Comparison of ENCODE assay signal across 1 fruit fly cellular context in the genomic region with DNA sequence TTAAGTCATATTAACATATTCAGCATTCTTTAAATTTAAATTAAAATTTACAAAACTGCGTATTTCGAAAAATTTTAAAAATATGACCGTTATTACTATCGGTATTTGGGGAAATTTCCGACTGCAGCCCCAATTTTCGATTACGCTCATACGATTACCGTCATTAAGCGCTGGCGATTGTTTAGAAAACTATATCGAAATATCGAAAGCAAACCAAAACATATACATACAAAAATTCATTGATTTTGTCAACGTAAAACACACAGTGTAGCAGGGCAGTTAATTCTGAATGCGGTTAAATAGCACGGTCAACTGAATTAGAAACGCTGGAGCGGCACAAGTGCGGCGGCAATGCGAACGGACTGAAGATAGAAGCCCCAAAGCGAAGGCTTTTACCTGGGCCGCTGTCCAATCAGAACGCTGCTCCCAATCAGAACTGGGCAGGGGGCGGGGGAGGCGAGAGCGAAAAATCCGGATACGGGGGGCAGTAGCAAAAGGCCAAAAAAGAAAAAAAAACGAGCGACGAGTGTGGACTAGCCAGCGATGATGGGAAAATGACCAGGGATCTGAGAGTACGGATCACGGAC.
TF ChIP-seq lines count a peak whose summit lies in the region.

TSS of gene CG16711 (plus strand) at position 170 of the 587 bp plus-strand sequence.

TF ChIP-seq in whole organism, embryonic, 481 proteins besides CTCF, POLR2A, EP300 and RAD21 (continued from another document):
- peak; percentile 94 for TF ChIP-seq CG42726 (GFP tag; IDR thresholded peaks at IDR 0.05; lab: Robert Waterston, UW; ENCODE audit: partially characterized antibody)
- peak; percentile 18 for TF ChIP-seq CG12659 (GFP tag; optimal IDR thresholded peaks at IDR 0.05; lab: Kevin White, UChicago)
- TF ChIP-seq CG2129 (GFP tag; IDR thresholded peaks at IDR 0.05; lab: Robert Waterston, UW; ENCODE audit: partially characterized antibody), result peak; percentile 65
- TF ChIP-seq CG31365 (tag; optimal IDR thresholded peaks at IDR 0.05; lab: Kevin White, UChicago), result no peak
- no peak for TF ChIP-seq NC2β (GFP tag; optimal IDR thresholded peaks at IDR 0.05; lab: Kevin White, UChicago)
- TF ChIP-seq aop (GFP tag; IDR thresholded peaks at IDR 0.05; lab: Robert Waterston, UW), result no peak
- peak; percentile 95 for TF ChIP-seq Myb (GFP tag; optimal IDR thresholded peaks at IDR 0.05; lab: Kevin White, UChicago)
- TF ChIP-seq Opbp (GFP tag; IDR thresholded peaks at IDR 0.05; lab: Robert Waterston, UW; ENCODE audit: partially characterized antibody), result peak; percentile 95
- TF ChIP-seq CG17829 (tag; optimal IDR thresholded peaks at IDR 0.05; lab: Kevin White, UChicago), result peak; percentile 17
- peak; percentile 63 for TF ChIP-seq Dp (GFP tag; optimal IDR thresholded peaks at IDR 0.05; lab: Kevin White, UChicago)
- peak; percentile 90 for TF ChIP-seq CG14860 (GFP tag; IDR thresholded peaks at IDR 0.05; lab: Robert Waterston, UW; ENCODE audit: partially characterized antibody)
- TF ChIP-seq Lim3 (GFP tag; IDR thresholded peaks at IDR 0.05; lab: Robert Waterston, UW), result no peak
- no peak for TF ChIP-seq bowl (GFP tag; IDR thresholded peaks at IDR 0.05; lab: Robert Waterston, UW)
- peak; percentile 96 for TF ChIP-seq bbx (GFP tag; IDR thresholded peaks at IDR 0.05; lab: Robert Waterston, UW; ENCODE audit: partially characterized antibody)
- no peak for TF ChIP-seq jigr1 (GFP tag; IDR thresholded peaks at IDR 0.05; lab: Robert Waterston, UW)
- TF ChIP-seq chinmo (GFP tag; IDR thresholded peaks at IDR 0.05; lab: Robert Waterston, UW; ENCODE audit: partially characterized antibody), result peak; percentile 95
- TF ChIP-seq CG11093 (GFP tag; IDR thresholded peaks at IDR 0.05; lab: Robert Waterston, UW), result no peak
- TF ChIP-seq Dll (GFP tag; IDR thresholded peaks at IDR 0.05; lab: Robert Waterston, UW; ENCODE audit: partially characterized antibody), result peak; percentile 94
- no peak for TF ChIP-seq CG17912 (GFP tag; optimal IDR thresholded peaks at IDR 0.05; lab: Kevin White, UChicago)
- peak; percentile 96 for TF ChIP-seq HLH4C (GFP tag; IDR thresholded peaks at IDR 0.05; lab: Robert Waterston, UW; ENCODE audit: partially characterized antibody)
- peak; percentile 93 for TF ChIP-seq mld (GFP tag; IDR thresholded peaks at IDR 0.05; lab: Robert Waterston, UW; ENCODE audit: partially characterized antibody)
- TF ChIP-seq CG10366 (GFP tag; IDR thresholded peaks at IDR 0.05; lab: Robert Waterston, UW), result no peak
- peak; percentile 92 for TF ChIP-seq CG2116 (GFP tag; optimal IDR thresholded peaks at IDR 0.05; lab: Kevin White, UChicago)
- TF ChIP-seq MESR4 (GFP tag; optimal IDR thresholded peaks at IDR 0.05; lab: Kevin White, UChicago), result peak; percentile 96
- TF ChIP-seq BEAF-32 (GFP tag; optimal IDR thresholded peaks at IDR 0.05; lab: Kevin White, UChicago), result peak; percentile 87
- TF ChIP-seq cg (GFP tag; optimal IDR thresholded peaks at IDR 0.05; lab: Kevin White, UChicago), result peak; percentile 58
- peak; percentile 92 for TF ChIP-seq hbn (GFP tag; IDR thresholded peaks at IDR 0.05; lab: Robert Waterston, UW; ENCODE audit: partially characterized antibody)
- TF ChIP-seq phol (tag; optimal IDR thresholded peaks at IDR 0.05; lab: Kevin White, UChicago), result peak; percentile 11
- TF ChIP-seq MBD-R2 (GFP tag; IDR thresholded peaks at IDR 0.05; lab: Robert Waterston, UW), result peak; percentile 71; the same call in 1 of the 2 replicates
- peak; percentile 95; the same call in 1 of the 2 replicates for TF ChIP-seq amos (GFP tag; IDR thresholded peaks at IDR 0.05; lab: Robert Waterston, UW; ENCODE audit: partially characterized antibody)
- no peak for TF ChIP-seq CG43689 (GFP tag; IDR thresholded peaks at IDR 0.05; lab: Robert Waterston, UW)
- peak; percentile 63 for TF ChIP-seq CG4617 (GFP tag; optimal IDR thresholded peaks at IDR 0.05; lab: Kevin White, UChicago; ENCODE audit: borderline replicate concordance)
- no peak for TF ChIP-seq peb (GFP tag; IDR thresholded peaks at IDR 0.05; lab: Robert Waterston, UW)
- TF ChIP-seq klu (GFP tag; IDR thresholded peaks at IDR 0.05; lab: Robert Waterston, UW), result no peak
- 0 out of 3 replicates have a peak, but pooled peaks have one; percentile 24 for TF ChIP-seq CG34422 (GFP tag; IDR thresholded peaks at IDR 0.05; lab: Robert Waterston, UW)
- peak; percentile 40 for TF ChIP-seq CG10267 (tag; optimal IDR thresholded peaks at IDR 0.05; lab: Kevin White, UChicago)
- TF ChIP-seq CG4282 (GFP tag; optimal IDR thresholded peaks at IDR 0.05; lab: Kevin White, UChicago), result no peak
- TF ChIP-seq zen2 (GFP tag; IDR thresholded peaks at IDR 0.05; lab: Robert Waterston, UW; ENCODE audit: partially characterized antibody), result peak; percentile 94
- peak; percentile 90 for TF ChIP-seq knrl (GFP tag; IDR thresholded peaks at IDR 0.05; lab: Robert Waterston, UW; ENCODE audit: partially characterized antibody)
- TF ChIP-seq nerfin-2 (GFP tag; IDR thresholded peaks at IDR 0.05; lab: Robert Waterston, UW; ENCODE audit: partially characterized antibody), result peak; percentile 95
- TF ChIP-seq Nf-YC (tag; optimal IDR thresholded peaks at IDR 0.05; lab: Kevin White, UChicago), result peak; percentile 97
- no peak for TF ChIP-seq Gsc (GFP tag; IDR thresholded peaks at IDR 0.05; lab: Robert Waterston, UW)
- peak; percentile 14 for TF ChIP-seq CG14710 (tag; optimal IDR thresholded peaks at IDR 0.05; lab: Kevin White, UChicago)
- TF ChIP-seq Elba2 (GFP tag; optimal IDR thresholded peaks at IDR 0.05; lab: Kevin White, UChicago), result peak; percentile 40
- TF ChIP-seq hb (GFP tag; IDR thresholded peaks at IDR 0.05; lab: Robert Waterston, UW; ENCODE audit: partially characterized antibody), result peak; percentile 93
- TF ChIP-seq gfzf (GFP tag; optimal IDR thresholded peaks at IDR 0.05; lab: Kevin White, UChicago), result peak; percentile 40
- TF ChIP-seq CG6791 (GFP tag; IDR thresholded peaks at IDR 0.05; lab: Robert Waterston, UW; ENCODE audit: partially characterized antibody), result peak; percentile 94
- peak; percentile 96 for TF ChIP-seq CG34224 (GFP tag; IDR thresholded peaks at IDR 0.05; lab: Robert Waterston, UW; ENCODE audit: partially characterized antibody)
- peak; percentile 30; the same call in 1 of the 2 replicates for TF ChIP-seq vvl (GFP tag; IDR thresholded peaks at IDR 0.05; lab: Robert Waterston, UW)
- peak; percentile 89 for TF ChIP-seq Doc3 (GFP tag; IDR thresholded peaks at IDR 0.05; lab: Robert Waterston, UW; ENCODE audit: partially characterized antibody)
- TF ChIP-seq ato (GFP tag; IDR thresholded peaks at IDR 0.05; lab: Robert Waterston, UW; ENCODE audit: partially characterized antibody), result peak; percentile 93
- peak; percentile 96 for TF ChIP-seq tna (GFP tag; IDR thresholded peaks at IDR 0.05; lab: Robert Waterston, UW; ENCODE audit: partially characterized antibody)
- TF ChIP-seq Optix (GFP tag; IDR thresholded peaks at IDR 0.05; lab: Robert Waterston, UW), result no peak
- TF ChIP-seq CG1832 (GFP tag; optimal IDR thresholded peaks at IDR 0.05; lab: Kevin White, UChicago), result no peak
- TF ChIP-seq Nf-YA (GFP tag; IDR thresholded peaks at IDR 0.05; lab: Robert Waterston, UW), result 0 out of 2 replicates have a peak, but pooled peaks have one; percentile 6
- peak; percentile 14 for TF ChIP-seq trem (tag; optimal IDR thresholded peaks at IDR 0.05; lab: Kevin White, UChicago)
- no peak for TF ChIP-seq CG32772 (GFP tag; IDR thresholded peaks at IDR 0.05; lab: Robert Waterston, UW)
- peak; percentile 60 for TF ChIP-seq pzg (GFP tag; optimal IDR thresholded peaks at IDR 0.05; lab: Kevin White, UChicago)
- TF ChIP-seq Sry-δ (GFP tag; optimal IDR thresholded peaks at IDR 0.05; lab: Kevin White, UChicago), result peak; percentile 76
- TF ChIP-seq Neu2 (GFP tag; optimal IDR thresholded peaks at IDR 0.05; lab: Kevin White, UChicago; ENCODE audit: borderline replicate concordance), result peak; percentile 37
- peak; percentile 48 for TF ChIP-seq Ets97D (GFP tag; optimal IDR thresholded peaks at IDR 0.05; lab: Kevin White, UChicago)
- peak; percentile 87 for TF ChIP-seq CG32767 (GFP tag; IDR thresholded peaks at IDR 0.05; lab: Robert Waterston, UW)
- TF ChIP-seq grau (tag; optimal IDR thresholded peaks at IDR 0.05; lab: Kevin White, UChicago), result no peak
- TF ChIP-seq YL-1 (GFP tag; optimal IDR thresholded peaks at IDR 0.05; lab: Kevin White, UChicago), result peak; percentile 68
- no peak for TF ChIP-seq zfh2 (GFP tag; optimal IDR thresholded peaks at IDR 0.05; lab: Kevin White, UChicago)
- TF ChIP-seq CoRest (tag; optimal IDR thresholded peaks at IDR 0.05; lab: Kevin White, UChicago), result peak; percentile 69
- TF ChIP-seq stwl (tag; optimal IDR thresholded peaks at IDR 0.05; lab: Kevin White, UChicago), result peak; percentile 67
- TF ChIP-seq Sin3A (optimal IDR thresholded peaks at IDR 0.05; lab: Kevin White, UChicago), result peak; percentile 9
- TF ChIP-seq unc-4 (GFP tag; IDR thresholded peaks at IDR 0.05; lab: Robert Waterston, UW; ENCODE audit: partially characterized antibody), result peak; percentile 96
- peak; percentile 62 to 91 for TF ChIP-seq insv (GFP tag; optimal IDR thresholded peaks at IDR 0.05; lab: Kevin White, UChicago)
- peak; percentile 90 for TF ChIP-seq sna (GFP tag; IDR thresholded peaks at IDR 0.05; lab: Robert Waterston, UW; ENCODE audit: partially characterized antibody)
- TF ChIP-seq CG1024 (GFP tag; IDR thresholded peaks at IDR 0.05; lab: Robert Waterston, UW), result no peak
- peak; percentile 3 for TF ChIP-seq CG10147 (GFP tag; optimal IDR thresholded peaks at IDR 0.05; lab: Kevin White, UChicago)
